Worm (Caenorhabditis elegans) whole organism, L4/young adult: ENCODE measurements around the gene acs-17.

Source experiments
- W03F9.2 ChIP-seq: fragments of 150-350 bp; optimal IDR thresholded peaks from 2 replicates; lab custom pipeline; 2014; ENCODE audit warnings: missing biosample characterization, missing genetic modification characterization
- dao-5 ChIP-seq: sonication (generic microtip); optimal IDR thresholded peaks from 2 replicates; lab custom pipeline; 2016; ENCODE audit warnings: missing genotype, missing genetic modification characterization, moderate library complexity, missing compliant biosample characterization
- him-1 ChIP-seq: sonication (generic microtip); optimal IDR thresholded peaks from 2 replicates; lab custom pipeline; 2016; ENCODE audit warnings: missing genotype, missing genetic modification reagents, missing genetic modification characterization, missing compliant biosample characterization

Gene acs-17

ce11 chrX:5905764-5906163 lies 38.5 kb downstream of the acs-17 start:
- TF ChIP-seq him-1 (tag; lab: Kevin White, UChicago) (no peak), W03F9.2 (tag; lab: Kevin White, UChicago) (no peak), dao-5 (tag; lab: Kevin White, UChicago) (no peak)

DNA sequence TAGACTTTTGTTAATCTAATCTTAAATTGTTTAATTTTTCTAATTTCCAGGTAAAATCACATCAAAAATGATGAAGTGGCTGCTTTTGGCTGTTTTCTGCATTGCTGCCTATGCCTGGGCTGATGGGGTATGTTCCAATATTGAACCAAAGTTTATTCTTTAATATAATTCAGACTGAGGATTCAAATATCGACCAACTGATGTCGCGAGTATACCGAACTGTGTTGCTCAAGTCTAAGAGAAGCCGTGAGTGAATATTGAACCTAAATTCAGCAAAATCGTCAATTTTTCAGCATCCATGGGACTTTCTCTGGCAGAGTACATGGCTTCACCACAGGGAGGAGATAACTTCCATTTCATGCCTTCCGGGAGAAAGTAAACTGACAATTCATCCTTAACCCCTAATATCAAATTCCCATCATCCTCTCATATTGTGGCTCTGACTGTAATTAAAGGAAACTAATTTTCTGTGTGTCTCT lies 39.7 kb downstream of the acs-17 start, which contains the start of gene nlp-49:
TSS of gene nlp-49 (plus strand) at position 51 of the 479 bp plus-strand sequence.
- TF ChIP-seq W03F9.2 (tag; lab: Kevin White, UChicago) = no peak
- TF ChIP-seq him-1 (tag; lab: Kevin White, UChicago) = no peak
- TF ChIP-seq dao-5 (tag; lab: Kevin White, UChicago) = no peak

- TF ChIP-seq dao-5 (tag; lab: Kevin White, UChicago) (no peak), W03F9.2 (tag; lab: Kevin White, UChicago) (no peak), him-1 (tag; lab: Kevin White, UChicago) (no peak)
These were observed 40.4 kb downstream of the acs-17 start for ce11 chrX:5903896-5904295.

DNA sequence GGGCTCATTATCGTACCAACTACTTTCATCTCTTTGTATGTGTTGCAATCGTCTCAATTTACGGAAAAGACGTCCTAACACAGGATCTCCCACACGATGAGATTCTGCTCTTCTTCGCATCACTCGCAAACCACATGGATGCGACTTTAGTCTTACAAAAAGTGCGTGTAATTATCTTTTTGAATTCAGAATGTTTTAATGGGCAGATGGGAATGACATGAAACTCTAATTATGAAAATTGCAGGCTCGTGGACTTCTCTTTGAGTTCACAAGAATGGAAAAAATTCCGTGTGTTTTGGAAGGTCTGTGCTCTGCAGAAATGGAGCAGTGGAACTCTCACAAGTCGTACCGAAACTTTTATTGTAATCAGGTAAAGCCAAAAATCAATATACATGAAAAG lies 42.8 kb downstream of the acs-17 start:
- no peak for TF ChIP-seq him-1 (tag; lab: Kevin White, UChicago)
- no peak for TF ChIP-seq dao-5 (tag; lab: Kevin White, UChicago)
- TF ChIP-seq W03F9.2 (tag; lab: Kevin White, UChicago) = no peak

ce11 chrX:5897038-5897437 lies 47.3 kb downstream of the acs-17 start, which contains the start of gene tbc-16:
Gene tbc-16, plus strand, starts transcription at chrX:5897338.
- TF ChIP-seq dao-5 (tag; lab: Kevin White, UChicago) = no peak
- no peak for TF ChIP-seq W03F9.2 (tag; lab: Kevin White, UChicago)
- no peak for TF ChIP-seq him-1 (tag; lab: Kevin White, UChicago)

DNA sequence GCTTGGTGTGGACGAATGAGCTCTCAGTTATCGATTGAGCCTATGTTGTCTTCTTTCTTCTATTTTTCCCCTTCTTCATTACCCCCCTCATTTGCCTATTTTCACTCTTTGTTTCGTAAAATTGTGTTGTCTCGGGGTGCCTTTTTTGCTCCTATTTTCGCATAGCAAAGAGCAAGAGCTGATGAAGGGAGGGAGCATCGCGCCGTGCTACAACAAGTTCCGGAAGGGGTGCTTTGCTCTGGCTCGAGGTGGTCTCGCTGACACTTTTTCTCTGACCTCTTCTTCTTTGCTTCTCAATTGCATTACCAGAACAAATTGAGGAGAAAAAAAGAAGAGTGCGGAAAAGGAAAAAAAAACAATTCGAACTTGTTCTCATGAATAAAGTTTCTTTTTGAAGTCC lies 48.3 kb downstream of the acs-17 start:
- TF ChIP-seq dao-5 (tag; lab: Kevin White, UChicago) = no peak
- peak; percentile 3 for TF ChIP-seq him-1 (tag; lab: Kevin White, UChicago)

DNA sequence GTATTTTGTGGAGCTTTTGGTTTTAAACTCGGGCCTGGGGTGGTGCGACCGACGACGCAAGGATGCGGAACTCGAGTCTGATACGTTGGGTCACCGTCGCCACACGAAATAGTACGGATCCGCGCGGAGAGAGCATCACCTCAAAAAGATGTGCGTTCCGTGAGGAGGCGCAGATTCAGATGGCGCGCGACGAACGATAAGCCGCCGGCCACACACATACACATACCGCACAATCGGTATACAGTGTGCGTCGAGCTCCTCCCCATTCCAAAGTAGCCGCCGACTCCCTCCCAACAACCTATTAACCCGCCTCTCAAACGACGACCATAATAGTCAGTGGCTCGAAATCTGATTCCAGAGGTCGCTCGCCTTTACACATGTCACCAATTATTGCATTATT lies 54.2 kb downstream of the acs-17 start, which contains the start of gene F49E10.2:
TSS of gene F49E10.2 (plus strand) at position 301 of the 400 bp plus-strand sequence.
- no peak for TF ChIP-seq dao-5 (tag; lab: Kevin White, UChicago)
- no peak for TF ChIP-seq W03F9.2 (tag; lab: Kevin White, UChicago)
- TF ChIP-seq him-1 (tag; lab: Kevin White, UChicago) = no peak
